Fruit fly (Drosophila melanogaster) whole organism, embryonic: ENCODE data around the gene Syx8.

ENCODE experiments used
- Asciz ChIP-seq: fragments of 200-800 bp; sonication (Bioruptor generic); optimal IDR thresholded peaks from 2 replicates; lab custom pipeline; 2017; ENCODE audit warnings: missing biosample characterization, mild to moderate bottlenecking, missing genetic modification characterization, missing genetic modification reagents
- BEAF-32 ChIP-seq: fragments of 200-800 bp; sonication (Bioruptor generic); optimal IDR thresholded peaks from 3 replicates; lab custom pipeline; 2017; ENCODE audit warnings: missing biosample characterization, missing genetic modification characterization, mild to moderate bottlenecking, moderate library complexity, missing genetic modification reagents
- Bdp1 ChIP-seq: fragments of 200-800 bp; sonication (Bioruptor generic); optimal IDR thresholded peaks from 3 replicates; lab custom pipeline; 2016; ENCODE audit warnings: missing biosample characterization, missing genetic modification characterization
- CG11085 ChIP-seq: fragments of 200-800 bp; sonication (Bioruptor generic); IDR thresholded peaks from 2 replicates; pipeline ENCODE4 v1.3.6; 2022; ENCODE audit warnings: missing biosample characterization, missing genetic modification characterization
- CG11247 ChIP-seq: fragments of 200-800 bp; sonication (Bioruptor generic); IDR thresholded peaks from 2 replicates; pipeline ENCODE4 v1.3.6; 2022; ENCODE audit warnings: missing biosample characterization, missing genetic modification characterization
- CG12769 ChIP-seq: fragments of 200-800 bp; sonication (Bioruptor generic); optimal IDR thresholded peaks from 2 replicates; lab custom pipeline; 2019; ENCODE audit warnings: missing biosample characterization, mild to moderate bottlenecking, missing genetic modification characterization, moderate library complexity
- CG13624 ChIP-seq: fragments of 200-800 bp; sonication (Bioruptor generic); optimal IDR thresholded peaks from 2 replicates; lab custom pipeline; 2016; ENCODE audit warnings: missing biosample characterization, missing genetic modification characterization
- CG17328 ChIP-seq: fragments of 200-800 bp; sonication (Bioruptor generic); IDR thresholded peaks from 2 replicates; pipeline ENCODE4 v1.3.6; 2022; ENCODE audit warnings: missing biosample characterization, missing genetic modification characterization
- CG18011 ChIP-seq: fragments of 200-800 bp; sonication (Bioruptor generic); optimal IDR thresholded peaks from 2 replicates; lab custom pipeline; 2017; ENCODE audit warnings: missing biosample characterization, missing genetic modification characterization, mild to moderate bottlenecking, moderate library complexity, missing genotype
- CG30403 ChIP-seq: fragments of 200-800 bp; sonication (Bioruptor generic); optimal IDR thresholded peaks from 3 replicates; lab custom pipeline; 2016; ENCODE audit warnings: missing biosample characterization, missing genetic modification characterization
- CG32772 ChIP-seq: fragments of 200-800 bp; sonication (Bioruptor generic); IDR thresholded peaks from 2 replicates; pipeline ENCODE4 v1.3.6; 2022; ENCODE audit warnings: missing biosample characterization, missing genetic modification characterization
- CG34376 ChIP-seq: fragments of 200-800 bp; sonication (Bioruptor generic); optimal IDR thresholded peaks from 2 replicates; lab custom pipeline; 2018; ENCODE audit warnings: missing biosample characterization, mild to moderate bottlenecking, missing genetic modification characterization
- CG8924 ChIP-seq: fragments of 200-800 bp; optimal IDR thresholded peaks from 3 replicates; lab custom pipeline; 2019; ENCODE audit warnings: missing biosample characterization, mild to moderate bottlenecking, missing genetic modification characterization, moderate library complexity
- CHES-1-like ChIP-seq: fragments of 200-800 bp; sonication (Bioruptor generic); optimal IDR thresholded peaks from 2 replicates; lab custom pipeline; 2016; ENCODE audit warnings: missing biosample characterization, missing genetic modification characterization
- Chrac-16 ChIP-seq: fragments of 200-800 bp; sonication (Bioruptor generic); optimal IDR thresholded peaks from 3 replicates; lab custom pipeline; 2016; ENCODE audit warnings: missing biosample characterization, missing genetic modification characterization
- CkIIα-i1 ChIP-seq: fragments of 200-800 bp; sonication (Bioruptor generic); IDR thresholded peaks from 2 replicates; pipeline ENCODE4 v1.3.6; 2022; ENCODE audit warnings: missing biosample characterization, missing genetic modification characterization
- D ChIP-seq, 2 experiments: fragments of 200-800 bp in 1 of 2; fragments of >200 bp in 1 of 2; sonication (Bioruptor generic) in 1 of 2; optimal IDR thresholded peaks; 2 replicates in 1 of 2; 3 replicates in 1 of 2; lab custom pipeline; 2017; ENCODE audit warnings: mild to moderate bottlenecking in 1 of 2, missing biosample characterization in 1 of 2, missing genetic modification characterization in 1 of 2, missing genetic modification reagents in 1 of 2
- Dfd ChIP-seq, 2 experiments: fragments of >200 bp; optimal IDR thresholded peaks; 2 replicates each; lab custom pipeline; 2017; ENCODE audit warnings: missing biosample characterization in 2 of 2, missing genetic modification characterization in 2 of 2
- ERR ChIP-seq: fragments of 200-800 bp; sonication (Bioruptor generic); optimal IDR thresholded peaks from 2 replicates; lab custom pipeline; 2016; ENCODE audit warnings: missing biosample characterization, missing genetic modification characterization
- Fer1 ChIP-seq: fragments of 200-800 bp; sonication (Bioruptor generic); optimal IDR thresholded peaks from 2 replicates; lab custom pipeline; 2017; ENCODE audit warnings: missing biosample characterization, mild to moderate bottlenecking, missing genetic modification characterization
- H2.0 ChIP-seq: fragments of 200-800 bp; sonication (Bioruptor generic); IDR thresholded peaks from 2 replicates; pipeline ENCODE4 v1.3.6; 2022; ENCODE audit warnings: missing biosample characterization, missing genetic modification characterization
- Hr3 ChIP-seq: fragments of 200-800 bp; sonication (Bioruptor generic); optimal IDR thresholded peaks from 3 replicates; lab custom pipeline; 2016; ENCODE audit warnings: missing biosample characterization, missing genetic modification characterization
- Hr51 ChIP-seq, 2 experiments: fragments of 200-800 bp; sonication (Bioruptor generic); optimal IDR thresholded peaks; 2 replicates in 1 of 2; 3 replicates in 1 of 2; lab custom pipeline; 2016 to 2018; ENCODE audit warnings: missing biosample characterization in 2 of 2, missing genetic modification characterization in 2 of 2, mild to moderate bottlenecking in 1 of 2, moderate library complexity in 1 of 2
- Nf-YA ChIP-seq: fragments of 200-800 bp; sonication (Bioruptor generic); IDR thresholded peaks from 2 replicates; pipeline ENCODE4 v1.3.6; 2022; ENCODE audit warnings: missing biosample characterization, missing genetic modification characterization
- Optix ChIP-seq: fragments of 200-800 bp; sonication (Bioruptor generic); IDR thresholded peaks from 3 replicates; pipeline ENCODE4 v1.3.6; 2022; ENCODE audit warnings: missing biosample characterization, missing genetic modification characterization
- Rx ChIP-seq: fragments of 200-800 bp; sonication (Bioruptor generic); IDR thresholded peaks from 2 replicates; pipeline ENCODE4 v1.3.6; 2022; ENCODE audit warnings: missing biosample characterization, missing genetic modification characterization
- Sry-δ ChIP-seq: fragments of 200-800 bp; sonication (Bioruptor generic); optimal IDR thresholded peaks from 2 replicates; lab custom pipeline; 2016; ENCODE audit warnings: missing biosample characterization, missing genetic modification characterization
- ap ChIP-seq: fragments of 200-800 bp; sonication (Bioruptor generic); IDR thresholded peaks from 2 replicates; pipeline ENCODE4 v1.3.6; 2022; ENCODE audit warnings: missing biosample characterization, missing genetic modification characterization
- az2 ChIP-seq: fragments of 200-800 bp; sonication (Bioruptor generic); optimal IDR thresholded peaks from 3 replicates; lab custom pipeline; 2016; ENCODE audit warnings: missing biosample characterization, missing genetic modification characterization
- bab2 ChIP-seq: fragments of 200-800 bp; sonication (Bioruptor generic); optimal IDR thresholded peaks from 2 replicates; lab custom pipeline; 2016; ENCODE audit warnings: missing biosample characterization, missing genetic modification characterization
- dan ChIP-seq: fragments of 200-800 bp; sonication (Bioruptor generic); IDR thresholded peaks from 2 replicates; pipeline ENCODE4 v1.3.6; 2022; ENCODE audit warnings: missing biosample characterization, missing genetic modification characterization
- ftz-f1 ChIP-seq: fragments of 200-800 bp; sonication (Bioruptor generic); optimal IDR thresholded peaks from 2 replicates; lab custom pipeline; 2016; ENCODE audit warnings: missing biosample characterization, missing genetic modification characterization
- gro ChIP-seq: fragments of 200-800 bp; sonication (Bioruptor generic); optimal IDR thresholded peaks from 2 replicates; lab custom pipeline; 2016; ENCODE audit warnings: missing biosample characterization, missing genetic modification characterization
- hb ChIP-seq: fragments of 200-800 bp; sonication (Bioruptor generic); IDR thresholded peaks from 3 replicates; pipeline ENCODE4 v1.3.6; 2022; ENCODE audit warnings: missing biosample characterization, missing genetic modification characterization; ENCODE audit not compliant: partially characterized antibody
- hbn ChIP-seq: fragments of 200-800 bp; sonication (Bioruptor generic); IDR thresholded peaks from 2 replicates; pipeline ENCODE4 v1.3.6; 2022; ENCODE audit warnings: missing biosample characterization, missing genetic modification characterization; ENCODE audit not compliant: partially characterized antibody
- ken ChIP-seq: fragments of 200-800 bp; sonication (Bioruptor generic); IDR thresholded peaks from 3 replicates; pipeline ENCODE4 v1.3.6; 2022; ENCODE audit warnings: missing biosample characterization, missing genetic modification characterization
- luna ChIP-seq: fragments of 200-800 bp; sonication (Bioruptor generic); optimal IDR thresholded peaks from 2 replicates; lab custom pipeline; 2016; ENCODE audit warnings: missing biosample characterization, missing genetic modification characterization
- maf-S ChIP-seq: fragments of 200-800 bp; sonication (Bioruptor generic); optimal IDR thresholded peaks from 2 replicates; lab custom pipeline; 2016; ENCODE audit warnings: missing biosample characterization, missing genetic modification characterization
- mam ChIP-seq: fragments of 200-800 bp; sonication (Bioruptor generic); optimal IDR thresholded peaks from 3 replicates; lab custom pipeline; 2016; ENCODE audit warnings: missing biosample characterization, missing genetic modification characterization
- ro ChIP-seq: fragments of 200-800 bp; sonication (Bioruptor generic); IDR thresholded peaks from 2 replicates; pipeline ENCODE4 v1.3.6; 2022; ENCODE audit warnings: missing biosample characterization, missing genetic modification characterization
- sens ChIP-seq: fragments of 200-800 bp; sonication (Bioruptor generic); peaks from one replicate; lab custom pipeline; 2016; ENCODE audit warnings: missing biosample characterization, missing genetic modification characterization
- shn ChIP-seq: fragments of 200-800 bp; sonication (Bioruptor generic); optimal IDR thresholded peaks from 3 replicates; lab custom pipeline; 2016; ENCODE audit warnings: missing biosample characterization, missing genetic modification characterization
- sna ChIP-seq: fragments of 200-800 bp; sonication (Bioruptor generic); IDR thresholded peaks from 2 replicates; pipeline ENCODE4 v1.3.6; 2022; ENCODE audit warnings: missing biosample characterization, missing genetic modification characterization; ENCODE audit not compliant: partially characterized antibody
- tio ChIP-seq: fragments of 200-800 bp; sonication (Bioruptor generic); optimal IDR thresholded peaks from 2 replicates; lab custom pipeline; 2017; ENCODE audit warnings: missing biosample characterization, missing genetic modification characterization, inconsistent platforms
- tll ChIP-seq, 2 experiments: fragments of 200-800 bp in 1 of 2; fragments of >200 bp in 1 of 2; sonication (Bioruptor generic) in 1 of 2; optimal IDR thresholded peaks; 2 replicates each; lab custom pipeline; 2017 to 2019; ENCODE audit warnings: missing biosample characterization in 2 of 2, missing genetic modification characterization in 2 of 2, mild to moderate bottlenecking in 1 of 2, moderate library complexity in 1 of 2
- tx ChIP-seq: fragments of 200-800 bp; sonication (Bioruptor generic); optimal IDR thresholded peaks from 2 replicates; lab custom pipeline; 2016; ENCODE audit warnings: missing biosample characterization, missing genetic modification characterization
- vvl ChIP-seq: fragments of 200-800 bp; sonication (Bioruptor generic); IDR thresholded peaks from 2 replicates; pipeline ENCODE4 v1.3.6; 2022; ENCODE audit warnings: missing biosample characterization, missing genetic modification characterization
- wdn ChIP-seq: fragments of 200-800 bp; sonication (Bioruptor generic); IDR thresholded peaks from 2 replicates; pipeline ENCODE4 v1.3.6; 2022; ENCODE audit warnings: missing biosample characterization, missing genetic modification characterization
- wek ChIP-seq: fragments of 200-800 bp; sonication (Bioruptor generic); optimal IDR thresholded peaks from 3 replicates; lab custom pipeline; 2018; ENCODE audit warnings: missing biosample characterization, mild to moderate bottlenecking, missing genetic modification characterization, moderate library complexity
- zen2 ChIP-seq: fragments of 200-800 bp; sonication (Bioruptor generic); IDR thresholded peaks from 3 replicates; pipeline ENCODE4 v1.3.6; 2022; ENCODE audit warnings: missing biosample characterization, missing genetic modification characterization; ENCODE audit not compliant: partially characterized antibody

The Syx8 gene

DNA sequence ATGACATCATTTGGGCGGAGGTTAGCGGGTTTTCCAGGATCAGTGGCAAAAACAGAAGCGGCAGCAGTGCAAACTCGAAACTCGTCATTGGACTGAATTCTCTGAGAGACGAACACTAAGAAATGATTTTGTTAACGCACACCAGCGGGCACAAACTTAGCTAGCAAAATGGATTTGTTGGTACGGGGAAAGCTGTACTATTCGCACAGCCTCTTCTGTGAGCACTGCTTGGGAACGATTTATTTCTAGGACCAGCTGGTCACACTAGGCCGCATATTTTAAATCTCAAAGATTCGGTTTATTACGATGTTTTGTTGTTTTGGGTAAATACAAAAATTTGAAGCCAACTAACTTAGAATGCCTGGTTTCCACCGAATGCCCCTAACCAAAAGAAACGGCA lies 22.3 kb upstream of the Syx8 start, which contains the start of gene CG4098 (continued):
- TF ChIP-seq Hr51 (GFP tag; optimal IDR thresholded peaks at IDR 0.05; lab: Kevin White, UChicago) = peak; percentile 7 to 39
- peak; percentile 10 for TF ChIP-seq ftz-f1 (GFP tag; lab: Kevin White, UChicago)
- TF ChIP-seq az2 (GFP tag; lab: Kevin White, UChicago) = peak; percentile 61
- peak; percentile 69 for TF ChIP-seq mam (GFP tag; lab: Kevin White, UChicago)
- TF ChIP-seq CG30403 (GFP tag; lab: Kevin White, UChicago) = peak; percentile 64
- peak; percentile 39 for TF ChIP-seq ERR (GFP tag; lab: Kevin White, UChicago)
- TF ChIP-seq CG11085 (GFP tag; lab: Robert Waterston, UW) = peak; percentile 62; the same call in 1 of the 2 replicates
- TF ChIP-seq tll (GFP tag; optimal IDR thresholded peaks at IDR 0.05; lab: Kevin White, UChicago) = no peak
- no peak; the same call in 1 of the 2 replicates for TF ChIP-seq ap
- TF ChIP-seq ro (GFP tag; lab: Robert Waterston, UW) = no peak
- peak; percentile 51 for TF ChIP-seq Chrac-16
- TF ChIP-seq CkIIα-i1 = no peak
- TF ChIP-seq CG32772 = 0 out of 2 replicates have a peak, but pooled peaks have one; percentile 24
- TF ChIP-seq Hr3 = peak; percentile 39
- TF ChIP-seq Bdp1 (GFP tag; lab: Kevin White, UChicago) = peak; percentile 46
- TF ChIP-seq CG11247 (GFP tag; lab: Robert Waterston, UW) = peak; percentile 64
- TF ChIP-seq luna (GFP tag; lab: Kevin White, UChicago) = peak; percentile 10
- no peak for TF ChIP-seq zen2
- no peak for TF ChIP-seq hb (GFP tag; lab: Robert Waterston, UW)
- peak; percentile 83 for TF ChIP-seq ken (GFP tag; lab: Robert Waterston, UW)
- peak; percentile 78 for TF ChIP-seq CG12769
- TF ChIP-seq D (optimal IDR thresholded peaks at IDR 0.05; lab: Kevin White, UChicago) = no peak
- TF ChIP-seq D (GFP tag; optimal IDR thresholded peaks at IDR 0.05; lab: Kevin White, UChicago) = no peak
- TF ChIP-seq CG13624 (GFP tag; lab: Kevin White, UChicago) = peak; percentile 59
- peak; percentile 77 for TF ChIP-seq H2.0
- peak; percentile 47 for TF ChIP-seq CG34376 (GFP tag; lab: Kevin White, UChicago)
- peak; percentile 51 for TF ChIP-seq Fer1 (GFP tag; lab: Kevin White, UChicago)
- TF ChIP-seq wek (GFP tag; lab: Kevin White, UChicago) = peak; percentile 48
- no peak for TF ChIP-seq Dfd (GFP tag; optimal IDR thresholded peaks at IDR 0.05; lab: Kevin White, UChicago)
- TF ChIP-seq CHES-1-like = peak; percentile 46
- peak; percentile 62 for TF ChIP-seq gro
- no peak for TF ChIP-seq tio (GFP tag; lab: Kevin White, UChicago)
- peak; percentile 5 for TF ChIP-seq Asciz (GFP tag; lab: Kevin White, UChicago)
- peak; percentile 8 for TF ChIP-seq CG18011 (GFP tag; lab: Kevin White, UChicago)
- TF ChIP-seq tx (GFP tag; lab: Kevin White, UChicago) = no peak
- TF ChIP-seq dan (GFP tag; lab: Robert Waterston, UW) = no peak
- TF ChIP-seq shn (GFP tag; lab: Kevin White, UChicago) = peak; percentile 53
- TF ChIP-seq wdn = peak; percentile 66
- peak; percentile 48; the same call in 1 of the 2 replicates for TF ChIP-seq Nf-YA (GFP tag; lab: Robert Waterston, UW)
- TF ChIP-seq BEAF-32 (GFP tag; lab: Kevin White, UChicago) = peak; percentile 48
- peak; percentile 50; the same call in 2 of the 3 replicates for TF ChIP-seq Optix
- TF ChIP-seq CG8924 (tag; lab: Kevin White, UChicago) = peak; percentile 1
- TF ChIP-seq Rx (GFP tag; lab: Robert Waterston, UW) = 0 out of 2 replicates have a peak, but pooled peaks have one; percentile 32
- TF ChIP-seq vvl (GFP tag; lab: Robert Waterston, UW) = peak; percentile 90
- TF ChIP-seq sna = no peak
- peak; percentile 19 for TF ChIP-seq maf-S (GFP tag; lab: Kevin White, UChicago)
- peak; percentile 83 for TF ChIP-seq sens (GFP tag; lab: Kevin White, UChicago)
- peak; percentile 51 for TF ChIP-seq Sry-δ
- TF ChIP-seq hbn (GFP tag; lab: Robert Waterston, UW) = peak; percentile 21; the same call in 1 of the 2 replicates
- peak; percentile 71 for TF ChIP-seq CG17328 (GFP tag; lab: Robert Waterston, UW)
- peak; percentile 59 for TF ChIP-seq bab2
